Worm (Caenorhabditis elegans) whole organism, midembryonic: Measurements from ENCODE around the gene srh-89.

ENCODE experiments used
- cog-1 ChIP-seq: sonication (generic microtip); optimal IDR thresholded peaks from 2 replicates; lab custom pipeline; 2016; ENCODE audit warnings: missing genetic modification characterization, missing compliant biosample characterization
- flt-1 ChIP-seq: fragments of 200-800 bp; sonication (Bioruptor generic); IDR thresholded peaks from 2 replicates; pipeline ENCODE4 v1.3.6; 2022; ENCODE audit warnings: missing genetic modification characterization, missing compliant biosample characterization
- klf-2 ChIP-seq: fragments of 200-800 bp; sonication (Bioruptor generic); conservative IDR thresholded peaks from 2 replicates; pipeline ENCODE4 v1.3.6; 2022; ENCODE audit warnings: missing genetic modification reagents, missing genetic modification characterization, missing compliant biosample characterization
- med-1 ChIP-seq: sonication (generic microtip); optimal IDR thresholded peaks from 2 replicates; lab custom pipeline; 2017; ENCODE audit warnings: missing genetic modification characterization, mild to moderate bottlenecking, missing compliant biosample characterization, antibody characterized with exemption, missing genetic modification reagents; ENCODE audit not compliant: insufficient read depth
- ref-1 ChIP-seq: fragments of 200-800 bp; sonication (Bioruptor generic); conservative IDR thresholded peaks from 2 replicates; pipeline ENCODE4 v1.3.6; 2022; ENCODE audit warnings: missing genetic modification reagents, missing genetic modification characterization, missing compliant biosample characterization
- tab-1 ChIP-seq: fragments of 200-800 bp; sonication (Bioruptor generic); IDR thresholded peaks from 2 replicates; pipeline ENCODE4 v1.3.6; 2022; ENCODE audit warnings: missing genetic modification characterization, missing compliant biosample characterization

ce11 chrV:7478404-7478803, 13.8 kb upstream of the srh-89 start, which contains the start of gene str-190:
- TF ChIP-seq cog-1 (no peak), tab-1 (no peak), med-1 (no peak), flt-1 (GFP tag; lab: Robert Waterston, UW) (no peak), ref-1 (GFP tag; lab: Robert Waterston, UW) (no peak), klf-2 (GFP tag; lab: Robert Waterston, UW) (no peak)
